Worm (Caenorhabditis elegans) whole organism, late embryonic: ENCODE measurements around the gene lelo-4.
A peak's percentile ranks its signal among the peaks of the same experiment; 100 is the strongest.

ENCODE experiments used
- K09A11.1 ChIP-seq: sonication (generic microtip); optimal IDR thresholded peaks from 2 replicates; lab custom pipeline; 2017; ENCODE audit warnings: antibody characterized with exemption, mild to moderate bottlenecking, missing genetic modification characterization, missing compliant biosample characterization; ENCODE audit not compliant: insufficient read depth
- Y22D7AL.16 ChIP-seq: sonication (generic microtip); optimal IDR thresholded peaks from 2 replicates; lab custom pipeline; 2016; ENCODE audit warnings: missing genetic modification characterization, missing compliant biosample characterization
- ama-1 ChIP-seq: fragments of 150-350 bp; optimal IDR thresholded peaks from 2 replicates; lab custom pipeline; 2014
- ceh-14 ChIP-seq: sonication (generic microtip); optimal IDR thresholded peaks from 2 replicates; lab custom pipeline; 2016; ENCODE audit warnings: missing genotype, missing genetic modification characterization, missing compliant biosample characterization
- ceh-6 ChIP-seq: fragments of 200-800 bp; sonication (Bioruptor generic); optimal IDR thresholded peaks from 2 replicates; lab custom pipeline; 2018; ENCODE audit warnings: mild to moderate bottlenecking, missing genetic modification characterization, missing compliant biosample characterization
- fkh-6 ChIP-seq: sonication (generic microtip); optimal IDR thresholded peaks from 2 replicates; lab custom pipeline; 2016; ENCODE audit warnings: missing genetic modification characterization, missing compliant biosample characterization
- hlh-13 ChIP-seq: fragments of 200-800 bp; sonication (Bioruptor generic); optimal IDR thresholded peaks from 2 replicates; lab custom pipeline; 2018; ENCODE audit warnings: mild to moderate bottlenecking, missing genetic modification characterization, missing compliant biosample characterization
- hlh-30 ChIP-seq: sonication (generic microtip); optimal IDR thresholded peaks from 2 replicates; lab custom pipeline; 2017; ENCODE audit warnings: antibody characterized with exemption, missing genetic modification characterization, missing compliant biosample characterization; ENCODE audit not compliant: insufficient read depth
- lin-11 ChIP-seq: fragments of 200-800 bp; sonication (Bioruptor generic); optimal IDR thresholded peaks from 2 replicates; lab custom pipeline; 2018; ENCODE audit warnings: mild to moderate bottlenecking, missing genetic modification characterization, missing compliant biosample characterization
- nfya-1 ChIP-seq: sonication (generic microtip); optimal IDR thresholded peaks from 2 replicates; lab custom pipeline; 2017; ENCODE audit warnings: missing genetic modification characterization, mild to moderate bottlenecking, missing compliant biosample characterization, antibody characterized with exemption, moderate library complexity
- pag-3 ChIP-seq: sonication (generic microtip); optimal IDR thresholded peaks from 2 replicates; lab custom pipeline; 2016; ENCODE audit warnings: missing compliant biosample characterization, missing genetic modification characterization, borderline replicate concordance
- pha-4 ChIP-seq: fragments of 150-350 bp; optimal IDR thresholded peaks from 2 replicates; lab custom pipeline; 2018; ENCODE audit warnings: missing biosample characterization, missing genetic modification reagents, missing genetic modification characterization
- unc-42 ChIP-seq: sonication (generic microtip); optimal IDR thresholded peaks from 2 replicates; lab custom pipeline; 2016; ENCODE audit warnings: missing genotype, missing genetic modification characterization, missing compliant biosample characterization
- unc-55 ChIP-seq: sonication (generic microtip); optimal IDR thresholded peaks from 2 replicates; lab custom pipeline; 2017; ENCODE audit warnings: missing biosample characterization, missing genetic modification reagents, missing genetic modification characterization

DNA sequence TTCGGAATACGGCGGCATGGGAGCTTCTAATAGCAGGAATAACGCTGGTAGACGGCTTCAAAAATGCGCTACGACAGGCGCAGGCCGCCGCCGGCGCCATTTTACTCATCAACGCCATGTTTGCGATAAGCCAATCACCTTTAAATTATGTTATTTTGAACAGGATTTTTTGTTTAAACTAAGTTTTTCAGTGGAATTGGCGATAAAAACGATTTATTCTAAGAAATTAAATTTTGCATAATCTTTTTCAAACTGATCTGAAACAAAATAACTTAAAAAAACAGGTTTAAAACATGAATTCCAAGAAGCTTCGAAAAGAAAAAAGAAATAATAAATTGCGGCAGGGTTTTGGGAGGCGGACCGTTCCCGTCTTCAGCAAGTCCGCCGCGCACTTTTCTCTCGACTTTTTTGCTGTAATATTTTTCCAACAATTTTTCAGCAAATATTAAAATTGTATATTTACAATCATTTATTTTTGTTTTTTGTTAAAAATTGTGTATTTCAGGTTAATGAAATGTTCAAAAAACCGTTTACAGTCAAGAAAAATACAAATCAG lies 23.4 kb upstream of the lelo-4 start, which contains the start of the genes ndub-5 and eif-2D:
- TF ChIP-seq hlh-30, result no peak
- TF ChIP-seq hlh-13, result no peak
- TF ChIP-seq K09A11.1 (tag; lab: Kevin White, UChicago), result no peak
- no peak for TF ChIP-seq ceh-6 (GFP tag; lab: Kevin White, UChicago)
- no peak for TF ChIP-seq fkh-6
- TF ChIP-seq lin-11 (tag; lab: Kevin White, UChicago), result no peak
- peak; percentile 28 for TF ChIP-seq ceh-14
- no peak for TF ChIP-seq ama-1 (lab: Kevin White, UChicago)
- TF ChIP-seq unc-42, result no peak
- no peak for TF ChIP-seq pha-4 (tag; lab: Kevin White, UChicago)
- TF ChIP-seq unc-55, result no peak
- peak; percentile 13 for TF ChIP-seq nfya-1 (tag; lab: Kevin White, UChicago)
- TF ChIP-seq Y22D7AL.16 (tag; lab: Kevin White, UChicago), result no peak
- no peak for TF ChIP-seq pag-3
